Worm (Caenorhabditis elegans) whole organism, late embryonic: ENCODE results near the gene srh-37.

ENCODE experiments used
- K09A11.1 ChIP-seq: sonication (generic microtip); optimal IDR thresholded peaks from 2 replicates; lab custom pipeline; 2017; ENCODE audit warnings: antibody characterized with exemption, mild to moderate bottlenecking, missing genetic modification characterization, missing compliant biosample characterization; ENCODE audit not compliant: insufficient read depth
- T23F11.4 ChIP-seq: fragments of 200-800 bp; sonication (Bioruptor generic); optimal IDR thresholded peaks from 2 replicates; lab custom pipeline; 2018; ENCODE audit warnings: mild to moderate bottlenecking, missing genetic modification characterization, missing compliant biosample characterization
- lin-11 ChIP-seq: fragments of 200-800 bp; sonication (Bioruptor generic); optimal IDR thresholded peaks from 2 replicates; lab custom pipeline; 2018; ENCODE audit warnings: mild to moderate bottlenecking, missing genetic modification characterization, missing compliant biosample characterization
- nfya-1 ChIP-seq: sonication (generic microtip); optimal IDR thresholded peaks from 2 replicates; lab custom pipeline; 2017; ENCODE audit warnings: missing genetic modification characterization, mild to moderate bottlenecking, missing compliant biosample characterization, antibody characterized with exemption, moderate library complexity
- pha-4 ChIP-seq: fragments of 150-350 bp; optimal IDR thresholded peaks from 2 replicates; lab custom pipeline; 2018; ENCODE audit warnings: missing biosample characterization, missing genetic modification reagents, missing genetic modification characterization
- rnt-1 ChIP-seq: sonication (generic microtip); optimal IDR thresholded peaks from 2 replicates; lab custom pipeline; 2016; ENCODE audit warnings: missing genetic modification characterization, missing compliant biosample characterization
- sox-4 ChIP-seq: sonication (generic microtip); optimal IDR thresholded peaks from 2 replicates; lab custom pipeline; 2017; ENCODE audit warnings: mild to moderate bottlenecking, missing genetic modification characterization, inconsistent platforms, missing compliant biosample characterization

- no peak for TF ChIP-seq K09A11.1 (tag; lab: Kevin White, UChicago)
- TF ChIP-seq nfya-1 (tag; lab: Kevin White, UChicago), result no peak
- TF ChIP-seq sox-4 (tag; lab: Kevin White, UChicago), result no peak
- TF ChIP-seq pha-4 (tag; lab: Kevin White, UChicago), result no peak
- TF ChIP-seq lin-11, result no peak
- no peak for TF ChIP-seq rnt-1
- no peak for TF ChIP-seq T23F11.4
Measured at ce11 chrV:512420-512819, at the start of gene srh-37.
